Fruit fly (Drosophila melanogaster) whole organism, prepupa: Measurements from ENCODE around the gene CG43965.
A peak's percentile ranks its signal among the peaks of the same experiment; 100 is the strongest.

Experiments used
- Blimp-1 ChIP-seq: fragments of 200-800 bp; sonication (Bioruptor generic); optimal IDR thresholded peaks from 3 replicates; lab custom pipeline; 2017; ENCODE audit warnings: missing biosample characterization, missing genetic modification characterization, mild to moderate bottlenecking, moderate library complexity, missing genetic modification reagents
- CG11902 ChIP-seq: fragments of 200-800 bp; sonication (Bioruptor generic); optimal IDR thresholded peaks from 3 replicates; lab custom pipeline; 2016; ENCODE audit warnings: missing biosample characterization, missing genetic modification characterization
- CG3032 ChIP-seq: fragments of 200-800 bp; optimal IDR thresholded peaks from 2 replicates; lab custom pipeline; 2019; ENCODE audit warnings: missing biosample characterization, mild to moderate bottlenecking, missing genetic modification characterization, moderate library complexity
- Eip93F ChIP-seq: fragments of 200-800 bp; sonication (Bioruptor generic); optimal IDR thresholded peaks from 2 replicates; lab custom pipeline; 2016; ENCODE audit warnings: missing biosample characterization, mild to moderate bottlenecking, missing genetic modification characterization
- acj6 ChIP-seq: fragments of 200-800 bp; sonication (Bioruptor generic); optimal IDR thresholded peaks from 3 replicates; lab custom pipeline; 2016; ENCODE audit warnings: missing biosample characterization, missing genetic modification characterization
- esn ChIP-seq: fragments of 200-800 bp; sonication (Bioruptor generic); optimal IDR thresholded peaks from 2 replicates; lab custom pipeline; 2016; ENCODE audit warnings: missing biosample characterization, mild to moderate bottlenecking, missing genetic modification characterization, moderate library complexity
- fd85E ChIP-seq: fragments of 200-800 bp; sonication (Bioruptor generic); optimal IDR thresholded peaks from 3 replicates; lab custom pipeline; 2016; ENCODE audit warnings: missing biosample characterization, missing genetic modification characterization
- topi ChIP-seq: fragments of 200-800 bp; sonication (Bioruptor generic); optimal IDR thresholded peaks from 3 replicates; lab custom pipeline; 2016; ENCODE audit warnings: missing biosample characterization, missing genetic modification characterization

- no peak for TF ChIP-seq CG11902 (GFP tag; lab: Kevin White, UChicago)
- TF ChIP-seq esn, result peak; percentile 37
- TF ChIP-seq acj6 (GFP tag; lab: Kevin White, UChicago), result peak; percentile 13
- peak; percentile 30 for TF ChIP-seq CG3032 (tag; lab: Kevin White, UChicago)
- no peak for TF ChIP-seq topi (GFP tag; lab: Kevin White, UChicago)
- TF ChIP-seq fd85E (GFP tag; lab: Kevin White, UChicago), result no peak
- TF ChIP-seq Blimp-1, result no peak
- TF ChIP-seq Eip93F (GFP tag; lab: Kevin White, UChicago), result no peak
Observed at dm6 chr3L:8707821-8708220, 17.8 kb downstream of the CG43965 start.
